Fruit fly (Drosophila melanogaster) whole organism, embryonic: ENCODE data around the gene CG14830.

Experiments
- Aef1 ChIP-seq: fragments of 200-800 bp; sonication (Bioruptor generic); IDR thresholded peaks from 3 replicates; pipeline ENCODE4 v1.3.6; 2022; ENCODE audit warnings: missing biosample characterization, missing genetic modification characterization
- BtbVII ChIP-seq: fragments of 200-800 bp; sonication (Bioruptor generic); optimal IDR thresholded peaks from 3 replicates; lab custom pipeline; 2017; ENCODE audit warnings: missing biosample characterization, mild to moderate bottlenecking, missing genetic modification characterization
- CG10267 ChIP-seq: fragments of 200-800 bp; sonication (Bioruptor generic); optimal IDR thresholded peaks from 2 replicates; lab custom pipeline; 2018; ENCODE audit warnings: missing biosample characterization, mild to moderate bottlenecking, missing genetic modification characterization, moderate library complexity
- CG10543 ChIP-seq: fragments of 200-800 bp; sonication (Bioruptor generic); optimal IDR thresholded peaks from 3 replicates; lab custom pipeline; 2017; ENCODE audit warnings: missing biosample characterization, mild to moderate bottlenecking, missing genetic modification characterization, moderate library complexity
- CG10565 ChIP-seq: fragments of 200-800 bp; sonication (Bioruptor generic); optimal IDR thresholded peaks from 3 replicates; lab custom pipeline; 2016; ENCODE audit warnings: missing biosample characterization, mild to moderate bottlenecking, missing genetic modification characterization
- CG11695 ChIP-seq: fragments of 200-800 bp; sonication (Bioruptor generic); IDR thresholded peaks from 3 replicates; pipeline ENCODE4 v1.3.6; 2022; ENCODE audit warnings: missing biosample characterization, missing genetic modification characterization
- CG11696 ChIP-seq: fragments of 200-800 bp; sonication (Bioruptor generic); IDR thresholded peaks from 2 replicates; pipeline ENCODE4 v1.3.6; 2022; ENCODE audit warnings: missing biosample characterization, missing genetic modification characterization
- CG1233 ChIP-seq: fragments of 200-800 bp; sonication (Bioruptor generic); optimal IDR thresholded peaks from 4 replicates; lab custom pipeline; 2018; ENCODE audit warnings: missing biosample characterization, mild to moderate bottlenecking, missing genetic modification characterization
- CG12391 ChIP-seq: fragments of 200-800 bp; sonication (Bioruptor generic); optimal IDR thresholded peaks from 3 replicates; lab custom pipeline; 2018; ENCODE audit warnings: missing biosample characterization, mild to moderate bottlenecking, missing genetic modification characterization, moderate library complexity
- CG13424 ChIP-seq: fragments of 200-800 bp; sonication (Bioruptor generic); optimal IDR thresholded peaks from 2 replicates; lab custom pipeline; 2019; ENCODE audit warnings: missing biosample characterization, mild to moderate bottlenecking, missing genetic modification characterization, moderate library complexity
- CG14860 ChIP-seq: fragments of 200-800 bp; sonication (Bioruptor generic); IDR thresholded peaks from 3 replicates; pipeline ENCODE4 v1.3.6; 2022; ENCODE audit warnings: missing biosample characterization, missing genetic modification characterization; ENCODE audit not compliant: partially characterized antibody
- CG17612 ChIP-seq: fragments of 200-800 bp; sonication (Bioruptor generic); IDR thresholded peaks from 2 replicates; pipeline ENCODE4 v1.3.6; 2022; ENCODE audit warnings: missing biosample characterization, missing genetic modification characterization
- CG17912 ChIP-seq: fragments of 200-800 bp; sonication (Bioruptor generic); optimal IDR thresholded peaks from 2 replicates; lab custom pipeline; 2018; ENCODE audit warnings: missing biosample characterization, mild to moderate bottlenecking, missing genetic modification characterization
- CG2875 ChIP-seq: fragments of 200-800 bp; sonication (Bioruptor generic); optimal IDR thresholded peaks from 2 replicates; lab custom pipeline; 2017; ENCODE audit warnings: missing biosample characterization, mild to moderate bottlenecking, missing genetic modification characterization, missing genetic modification reagents
- CG2889 ChIP-seq: fragments of 200-800 bp; sonication (Bioruptor generic); IDR thresholded peaks from 3 replicates; pipeline ENCODE4 v1.3.6; 2022; ENCODE audit warnings: missing biosample characterization, missing genetic modification characterization
- CG31441 ChIP-seq: fragments of 200-800 bp; sonication (Bioruptor generic); IDR thresholded peaks from 2 replicates; pipeline ENCODE4 v1.3.6; 2022; ENCODE audit warnings: missing biosample characterization, missing genetic modification characterization
- CG34224 ChIP-seq: fragments of 200-800 bp; sonication (Bioruptor generic); IDR thresholded peaks from 3 replicates; pipeline ENCODE4 v1.3.6; 2022; ENCODE audit warnings: missing biosample characterization, missing genetic modification characterization; ENCODE audit not compliant: partially characterized antibody
- CG6254 ChIP-seq: fragments of 200-800 bp; sonication (Bioruptor generic); optimal IDR thresholded peaks from 3 replicates; lab custom pipeline; 2017; ENCODE audit warnings: mild to moderate bottlenecking, missing biosample characterization, missing genetic modification reagents, missing genetic modification characterization
- CG6854 ChIP-seq: fragments of 200-800 bp; sonication (Bioruptor generic); optimal IDR thresholded peaks from 3 replicates; lab custom pipeline; 2017; ENCODE audit warnings: missing biosample characterization, mild to moderate bottlenecking, missing genetic modification characterization
- CG9437 ChIP-seq: fragments of 200-800 bp; sonication (Bioruptor generic); optimal IDR thresholded peaks from 2 replicates; lab custom pipeline; 2018; ENCODE audit warnings: missing biosample characterization, mild to moderate bottlenecking, missing genetic modification characterization
- CTCF ChIP-seq: fragments of 200-800 bp; sonication (Bioruptor generic); optimal IDR thresholded peaks from 2 replicates; lab custom pipeline; 2017; ENCODE audit warnings: missing biosample characterization, mild to moderate bottlenecking, missing genetic modification characterization, moderate library complexity
- CoRest ChIP-seq: fragments of 200-800 bp; sonication (Bioruptor generic); optimal IDR thresholded peaks from 3 replicates; lab custom pipeline; 2018; ENCODE audit warnings: missing biosample characterization, mild to moderate bottlenecking, missing genetic modification characterization, moderate library complexity
- Eip74EF ChIP-seq, 2 experiments: fragments of 200-800 bp in 1 of 2; fragments of >200 bp in 1 of 2; sonication (Bioruptor generic) in 1 of 2; optimal IDR thresholded peaks; 2 replicates each; lab custom pipeline; 2017 to 2019; ENCODE audit warnings: missing biosample characterization in 2 of 2, missing genetic modification characterization in 2 of 2, mild to moderate bottlenecking in 1 of 2, moderate library complexity in 1 of 2
- HLH54F ChIP-seq: fragments of 200-800 bp; sonication (Bioruptor generic); optimal IDR thresholded peaks from 3 replicates; lab custom pipeline; 2016; ENCODE audit warnings: missing biosample characterization, missing genetic modification characterization
- Hr78 ChIP-seq, 2 experiments: fragments of 200-800 bp in 1 of 2; fragments of >200 bp in 1 of 2; sonication (Bioruptor generic) in 1 of 2; optimal IDR thresholded peaks; 2 replicates each; lab custom pipeline; 2017 to 2019; ENCODE audit warnings: missing biosample characterization in 2 of 2, missing genetic modification characterization in 2 of 2, mild to moderate bottlenecking in 1 of 2, moderate library complexity in 1 of 2
- NK7.1 ChIP-seq: fragments of 200-800 bp; sonication (Bioruptor generic); optimal IDR thresholded peaks from 3 replicates; lab custom pipeline; 2016; ENCODE audit warnings: missing biosample characterization, missing genetic modification characterization
- Nf-YA ChIP-seq: fragments of 200-800 bp; sonication (Bioruptor generic); IDR thresholded peaks from 2 replicates; pipeline ENCODE4 v1.3.6; 2022; ENCODE audit warnings: missing biosample characterization, missing genetic modification characterization
- Nf-YC ChIP-seq: fragments of 200-800 bp; optimal IDR thresholded peaks from 3 replicates; lab custom pipeline; 2019; ENCODE audit warnings: missing biosample characterization, mild to moderate bottlenecking, missing genetic modification characterization, moderate library complexity
- NfI ChIP-seq: fragments of 200-800 bp; sonication (Bioruptor generic); optimal IDR thresholded peaks from 3 replicates; lab custom pipeline; 2018; ENCODE audit warnings: missing biosample characterization, mild to moderate bottlenecking, missing genetic modification characterization, moderate library complexity
- Side ChIP-seq: fragments of 200-800 bp; sonication (Bioruptor generic); optimal IDR thresholded peaks from 2 replicates; lab custom pipeline; 2016; ENCODE audit warnings: missing biosample characterization, missing genetic modification characterization
- Stat92E ChIP-seq, 3 experiments: fragments of >200 bp in 2 of 3; fragments of 200-800 bp in 1 of 3; sonication (Bioruptor generic) in 1 of 3; optimal IDR thresholded peaks; 2 replicates each; lab custom pipeline; 2017 to 2019; ENCODE audit warnings: missing biosample characterization in 3 of 3, missing genetic modification characterization in 3 of 3, mild to moderate bottlenecking in 1 of 3, moderate library complexity in 1 of 3
- ab ChIP-seq: fragments of 200-800 bp; sonication (Bioruptor generic); optimal IDR thresholded peaks from 2 replicates; lab custom pipeline; 2016; ENCODE audit warnings: missing biosample characterization, missing genetic modification characterization
- amos ChIP-seq: fragments of 200-800 bp; sonication (Bioruptor generic); IDR thresholded peaks from 2 replicates; pipeline ENCODE4 v1.3.6; 2022; ENCODE audit warnings: missing biosample characterization, missing genetic modification characterization; ENCODE audit not compliant: partially characterized antibody
- ash1 ChIP-seq: fragments of 200-800 bp; sonication (Bioruptor generic); optimal IDR thresholded peaks from 2 replicates; lab custom pipeline; 2018; ENCODE audit warnings: missing biosample characterization, mild to moderate bottlenecking, missing genetic modification characterization
- az2 ChIP-seq: fragments of 200-800 bp; sonication (Bioruptor generic); optimal IDR thresholded peaks from 3 replicates; lab custom pipeline; 2016; ENCODE audit warnings: missing biosample characterization, missing genetic modification characterization
- disco-r ChIP-seq: fragments of 200-800 bp; sonication (Bioruptor generic); optimal IDR thresholded peaks from 2 replicates; lab custom pipeline; 2016; ENCODE audit warnings: missing biosample characterization, missing genetic modification characterization
- ems ChIP-seq: fragments of 200-800 bp; sonication (Bioruptor generic); optimal IDR thresholded peaks from 3 replicates; lab custom pipeline; 2016; ENCODE audit warnings: missing biosample characterization, missing genetic modification characterization
- esg ChIP-seq: fragments of 200-800 bp; sonication (Bioruptor generic); conservative IDR thresholded peaks from 2 replicates; pipeline ENCODE4 v1.3.6; 2022; ENCODE audit warnings: missing biosample characterization, missing genetic modification characterization
- eyg ChIP-seq: fragments of 200-800 bp; sonication (Bioruptor generic); optimal IDR thresholded peaks from 3 replicates; lab custom pipeline; 2016; ENCODE audit warnings: missing biosample characterization, missing genetic modification characterization
- her ChIP-seq: fragments of 200-800 bp; sonication (Bioruptor generic); optimal IDR thresholded peaks from 2 replicates; lab custom pipeline; 2016; ENCODE audit warnings: missing biosample characterization, missing genetic modification characterization
- jumu ChIP-seq: fragments of 200-800 bp; sonication (Bioruptor generic); optimal IDR thresholded peaks from 3 replicates; lab custom pipeline; 2016; ENCODE audit warnings: missing biosample characterization, missing genetic modification characterization
- nom ChIP-seq: fragments of 200-800 bp; sonication (Bioruptor generic); optimal IDR thresholded peaks from 2 replicates; lab custom pipeline; 2017; ENCODE audit warnings: missing biosample characterization, missing genetic modification characterization, mild to moderate bottlenecking, moderate library complexity, missing genetic modification reagents
- pb ChIP-seq: fragments of 200-800 bp; sonication (Bioruptor generic); optimal IDR thresholded peaks from 3 replicates; lab custom pipeline; 2016; ENCODE audit warnings: missing biosample characterization, missing genetic modification characterization
- pfk ChIP-seq: fragments of 200-800 bp; sonication (Bioruptor generic); optimal IDR thresholded peaks from 2 replicates; lab custom pipeline; 2018; ENCODE audit warnings: missing biosample characterization, mild to moderate bottlenecking, missing genetic modification characterization, moderate library complexity
- sim ChIP-seq: fragments of 200-800 bp; sonication (Bioruptor generic); IDR thresholded peaks from 2 replicates; pipeline ENCODE4 v1.3.6; 2022; ENCODE audit warnings: missing biosample characterization, missing genetic modification characterization
- tna ChIP-seq: fragments of 200-800 bp; sonication (Bioruptor generic); IDR thresholded peaks from 2 replicates; pipeline ENCODE4 v1.3.6; 2022; ENCODE audit warnings: missing biosample characterization, missing genetic modification characterization; ENCODE audit not compliant: partially characterized antibody
- tup ChIP-seq: fragments of 200-800 bp; sonication (Bioruptor generic); optimal IDR thresholded peaks from 2 replicates; lab custom pipeline; 2016; ENCODE audit warnings: missing biosample characterization, mild to moderate bottlenecking, missing genetic modification characterization, moderate library complexity
- usp ChIP-seq: fragments of >200 bp; optimal IDR thresholded peaks from 2 replicates; lab custom pipeline; 2017; ENCODE audit warnings: missing biosample characterization, missing genetic modification characterization
- wek ChIP-seq: fragments of 200-800 bp; sonication (Bioruptor generic); optimal IDR thresholded peaks from 3 replicates; lab custom pipeline; 2018; ENCODE audit warnings: missing biosample characterization, mild to moderate bottlenecking, missing genetic modification characterization, moderate library complexity
- zfh2 ChIP-seq: fragments of 200-800 bp; sonication (Bioruptor generic); optimal IDR thresholded peaks from 2 replicates; lab custom pipeline; 2016; ENCODE audit warnings: missing biosample characterization, missing genetic modification characterization

The CG14830 gene

DNA sequence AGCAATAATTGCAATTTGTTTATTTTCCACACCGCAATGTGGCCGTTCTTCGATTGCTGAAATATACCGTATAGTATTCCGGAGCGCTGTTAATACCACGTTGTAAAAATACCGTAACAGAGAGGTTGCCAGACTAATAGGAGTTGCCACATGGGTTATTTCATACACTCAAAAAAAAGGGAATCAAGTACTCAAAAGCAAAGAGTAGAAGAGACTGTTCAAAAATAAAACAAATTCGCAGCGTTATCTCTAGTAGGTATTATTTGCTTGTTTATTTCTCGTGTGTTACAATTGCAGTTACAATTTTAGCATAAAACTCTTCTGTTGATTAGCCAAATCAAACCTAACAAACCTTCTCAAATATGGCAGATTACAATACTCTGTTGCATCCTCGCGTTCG, 13.3 kb downstream of the CG14830 start, which contains the start of gene MED4 (continued):
- TF ChIP-seq Aef1 (GFP tag; lab: Robert Waterston, UW) (peak; percentile 67; the same call in 2 of the 3 replicates), NK7.1 (GFP tag; lab: Kevin White, UChicago) (peak; percentile 66), CG1233 (GFP tag; lab: Kevin White, UChicago) (peak; percentile 51), Nf-YA (GFP tag; lab: Robert Waterston, UW) (no peak), zfh2 (GFP tag; lab: Kevin White, UChicago) (peak; percentile 86), CG11696 (GFP tag; lab: Robert Waterston, UW) (no peak), disco-r (peak; percentile 69), CoRest (peak; percentile 79), NfI (GFP tag; lab: Kevin White, UChicago) (peak; percentile 82), pb (GFP tag; lab: Kevin White, UChicago) (peak; percentile 75), CG34224 (GFP tag; lab: Robert Waterston, UW) (peak; percentile 18; the same call in 1 of the 3 replicates), HLH54F (peak; percentile 84), CG2875 (peak; percentile 43), usp (no peak), Side (GFP tag; lab: Kevin White, UChicago) (peak; percentile 90), az2 (GFP tag; lab: Kevin White, UChicago) (peak; percentile 81), CG14860 (GFP tag; lab: Robert Waterston, UW) (no peak), nom (no peak), CG17912 (GFP tag; lab: Kevin White, UChicago) (no peak), CG31441 (GFP tag; lab: Robert Waterston, UW) (peak; percentile 60), ash1 (no peak), Stat92E (GFP tag; optimal IDR thresholded peaks at IDR 0.05; lab: Kevin White, UChicago) (peak in 1 of 3 experiments; percentile 58), BtbVII (GFP tag; lab: Kevin White, UChicago) (peak; percentile 75), eyg (GFP tag; lab: Kevin White, UChicago) (peak; percentile 71), CTCF (GFP tag; lab: Kevin White, UChicago) (peak; percentile 24), her (GFP tag; lab: Kevin White, UChicago) (peak; percentile 90), amos (GFP tag; lab: Robert Waterston, UW) (peak; percentile 39; the same call in 1 of the 2 replicates), ems (GFP tag; lab: Kevin White, UChicago) (peak; percentile 81), CG9437 (GFP tag; lab: Kevin White, UChicago) (peak; percentile 32), sim (GFP tag; lab: Robert Waterston, UW) (peak; percentile 45; the same call in 1 of the 2 replicates), wek (GFP tag; lab: Kevin White, UChicago) (peak; percentile 12), CG13424 (tag; lab: Kevin White, UChicago) (peak; percentile 74), Nf-YC (tag; lab: Kevin White, UChicago) (peak; percentile 49), CG6854 (GFP tag; lab: Kevin White, UChicago) (peak; percentile 73), Eip74EF (GFP tag; optimal IDR thresholded peaks at IDR 0.05; lab: Kevin White, UChicago) (peak in 1 of 2 experiments; percentile 26), CG10543 (GFP tag; lab: Kevin White, UChicago) (peak; percentile 25), CG10565 (GFP tag; lab: Kevin White, UChicago) (no peak), tup (GFP tag; lab: Kevin White, UChicago) (peak; percentile 28), tna (GFP tag; lab: Robert Waterston, UW) (no peak), CG17612 (GFP tag; lab: Robert Waterston, UW) (no peak), esg (GFP tag; lab: Robert Waterston, UW) (peak; percentile 67), CG12391 (tag; lab: Kevin White, UChicago) (peak; percentile 82), ab (GFP tag; lab: Kevin White, UChicago) (peak; percentile 66), CG6254 (GFP tag; lab: Kevin White, UChicago) (peak; percentile 29), CG11695 (peak; percentile 74; the same call in 2 of the 3 replicates), CG10267 (tag; lab: Kevin White, UChicago) (peak; percentile 66), jumu (GFP tag; lab: Kevin White, UChicago) (peak; percentile 82), Hr78 (GFP tag; optimal IDR thresholded peaks at IDR 0.05; lab: Kevin White, UChicago) (no peak), pfk (GFP tag; lab: Kevin White, UChicago) (no peak), CG2889 (GFP tag; lab: Robert Waterston, UW) (peak; percentile 61; the same call in 2 of the 3 replicates)
